Fruit fly (Drosophila melanogaster): ENCODE results near the gene CG45079.

Gene CG45079

DNA sequence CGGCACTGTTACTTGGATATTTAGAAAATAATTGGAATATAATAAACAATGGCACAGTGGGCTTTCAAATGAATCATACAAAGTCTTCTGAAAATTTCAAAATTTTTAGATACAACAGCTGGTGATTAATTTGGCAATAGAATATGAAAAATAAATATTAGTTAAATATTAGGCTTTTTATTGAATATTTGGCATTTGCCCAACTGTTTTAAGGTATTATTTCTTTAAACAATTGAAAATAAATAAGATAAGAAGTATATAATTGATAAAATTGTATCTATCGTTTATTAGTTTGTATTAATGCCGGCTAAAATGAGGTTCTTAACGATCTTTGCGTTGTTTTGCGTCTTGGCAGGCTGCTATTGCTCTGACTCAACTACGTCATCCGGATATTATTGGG lies at the start of gene CG45079:
Gene CG45079, plus strand, starts transcription at position 301 of the 400 bp plus-strand sequence.
- TF ChIP-seq salr (GFP tag; optimal IDR thresholded peaks at IDR 0.05) (no peak), fkh (GFP tag; optimal IDR thresholded peaks at IDR 0.05) (no peak), dac (GFP tag; optimal IDR thresholded peaks at IDR 0.05) (no peak), CG34406 (GFP tag; optimal IDR thresholded peaks at IDR 0.05) (no peak), CG11762 (GFP tag; optimal IDR thresholded peaks at IDR 0.05; ENCODE audit: insufficient read depth) (no peak), CG11294 (GFP tag; IDR thresholded peaks at IDR 0.05) (no peak), CG3919 (GFP tag; optimal IDR thresholded peaks at IDR 0.05) (no peak), CG32006 (GFP tag; optimal IDR thresholded peaks at IDR 0.05) (no peak), pdm3 (GFP tag; optimal IDR thresholded peaks at IDR 0.05) (no peak), CG10631 (GFP tag; optimal IDR thresholded peaks at IDR 0.05) (no peak), CG4318 (GFP tag; optimal IDR thresholded peaks at IDR 0.05) (no peak), topi (GFP tag; optimal IDR thresholded peaks at IDR 0.05) (no peak)

DNA sequence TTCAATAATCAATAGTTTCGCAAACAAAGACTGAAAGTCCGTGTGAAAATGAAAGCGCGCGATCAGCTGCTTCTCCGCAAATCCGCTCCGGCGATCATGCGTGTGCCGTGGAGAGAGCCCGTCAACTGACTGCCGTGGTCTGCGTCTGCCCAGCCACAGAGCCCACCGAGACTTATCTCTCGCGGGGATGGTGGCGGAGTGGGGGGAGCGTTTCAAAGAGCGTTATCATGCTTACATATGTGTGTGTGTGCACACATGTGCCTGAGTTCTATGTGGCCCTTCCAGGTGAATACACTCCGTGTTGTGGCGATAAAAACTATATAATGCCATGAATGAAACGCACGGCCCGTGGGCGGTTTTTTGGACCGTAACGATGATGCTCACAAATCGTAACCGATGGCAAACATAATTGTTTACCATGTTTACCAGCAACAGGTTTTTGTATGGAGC lies 46.3 kb upstream of the CG45079 start:
- TF ChIP-seq CG1621 (tag; optimal IDR thresholded peaks at IDR 0.05) (peak; percentile 74), CG6276 (GFP tag; optimal IDR thresholded peaks at IDR 0.05) (no peak), svp (GFP tag) (peak; percentile 88), CG3032 (tag; optimal IDR thresholded peaks at IDR 0.05) (no peak), Sox14 (GFP tag; optimal IDR thresholded peaks at IDR 0.05) (peak; percentile 58), fkh (GFP tag; optimal IDR thresholded peaks at IDR 0.05) (peak; percentile 82), dac (GFP tag; optimal IDR thresholded peaks at IDR 0.05) (no peak), Hr39 (GFP tag; optimal IDR thresholded peaks at IDR 0.05) (no peak), spab (GFP tag; optimal IDR thresholded peaks at IDR 0.05) (no peak), CG15336 (GFP tag; IDR thresholded peaks at IDR 0.05) (peak; percentile 11; the same call in 1 of the 2 replicates), CG6808 (GFP tag; optimal IDR thresholded peaks at IDR 0.05) (peak; percentile 20), vri (GFP tag; optimal IDR thresholded peaks at IDR 0.05) (peak; percentile 64), CG6163 (GFP tag; IDR thresholded peaks at IDR 0.05) (0 out of 3 replicates have a peak, but pooled peaks have one; percentile 22), CG3919 (GFP tag; optimal IDR thresholded peaks at IDR 0.05) (no peak), Hr4 (GFP tag; optimal IDR thresholded peaks at IDR 0.05) (no peak), CG6854 (GFP tag; optimal IDR thresholded peaks at IDR 0.05) (no peak), ss (GFP tag; optimal IDR thresholded peaks at IDR 0.05) (peak; percentile 47 to 71), Gug (GFP tag; IDR thresholded peaks at IDR 0.05) (0 out of 2 replicates have a peak, but pooled peaks have one; percentile 10), esn (GFP tag; optimal IDR thresholded peaks at IDR 0.05) (peak; percentile 3), fd85E (GFP tag; optimal IDR thresholded peaks at IDR 0.05) (no peak), topi (GFP tag; optimal IDR thresholded peaks at IDR 0.05) (peak; percentile 4)

DNA sequence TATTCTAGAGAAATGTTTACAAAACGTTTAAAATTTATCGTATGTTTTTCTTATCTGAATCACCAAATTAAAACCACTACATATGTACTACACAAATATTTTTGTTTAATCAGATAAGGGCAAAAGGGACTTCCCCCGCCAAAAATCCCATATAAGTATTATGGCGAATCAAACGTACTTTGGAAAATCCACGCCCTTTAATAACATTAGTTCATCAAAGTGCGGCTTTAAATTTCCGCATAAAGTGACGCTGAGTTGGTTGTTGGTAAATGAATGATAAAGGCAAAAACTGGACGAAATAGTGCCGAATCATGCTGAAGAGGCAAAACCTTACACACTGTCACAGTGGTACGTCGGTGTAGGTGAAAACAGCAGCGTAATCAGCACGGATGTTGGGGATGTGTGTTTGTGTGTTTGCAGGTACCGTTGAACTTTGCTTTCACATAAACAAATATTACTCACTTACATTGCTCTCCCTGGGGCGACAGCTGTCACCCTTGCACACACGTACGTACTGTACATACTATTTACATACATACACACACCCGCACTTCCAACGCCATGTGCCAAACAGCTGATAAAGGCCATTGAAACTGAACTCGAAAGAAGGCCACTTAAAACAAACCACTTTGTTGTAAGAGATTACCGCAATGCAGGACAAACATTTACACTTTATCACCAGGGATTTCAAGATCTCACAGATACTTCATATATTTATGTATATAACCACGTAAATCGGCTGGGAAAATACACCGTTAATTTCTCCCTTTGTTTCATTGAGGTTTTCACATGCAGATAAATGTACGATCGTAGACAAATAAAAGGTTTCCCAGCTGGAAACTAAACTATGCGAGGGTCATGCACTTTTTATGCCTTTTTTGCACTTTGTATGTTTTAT lies 45.1 kb upstream of the CG45079 start:
- TF ChIP-seq Eip75B (GFP tag; optimal IDR thresholded peaks at IDR 0.05) (peak; percentile 36), pdm3 (GFP tag; optimal IDR thresholded peaks at IDR 0.05) (no peak), ss (GFP tag; optimal IDR thresholded peaks at IDR 0.05) (peak; percentile 61 to 68), CG6808 (GFP tag; optimal IDR thresholded peaks at IDR 0.05) (no peak), Blimp-1 (GFP tag; optimal IDR thresholded peaks at IDR 0.05) (no peak), spab (GFP tag; optimal IDR thresholded peaks at IDR 0.05) (peak; percentile 31), CG6163 (GFP tag; IDR thresholded peaks at IDR 0.05) (peak; percentile 76), Sox15 (GFP tag; optimal IDR thresholded peaks at IDR 0.05) (no peak), CG6276 (GFP tag; optimal IDR thresholded peaks at IDR 0.05) (no peak), CG1621 (tag; optimal IDR thresholded peaks at IDR 0.05) (peak; percentile 35), Sox102F (GFP tag; optimal IDR thresholded peaks at IDR 0.05) (no peak), Gug (GFP tag; IDR thresholded peaks at IDR 0.05) (no peak), CG6854 (GFP tag; optimal IDR thresholded peaks at IDR 0.05) (peak; percentile 77), Hr39 (GFP tag; optimal IDR thresholded peaks at IDR 0.05) (no peak), vri (GFP tag; optimal IDR thresholded peaks at IDR 0.05) (peak; percentile 68), topi (GFP tag; optimal IDR thresholded peaks at IDR 0.05) (no peak), CG16779 (tag; optimal IDR thresholded peaks at IDR 0.05) (peak; percentile 20), Ets96B (tag; optimal IDR thresholded peaks at IDR 0.05) (no peak), Lpt (GFP tag; optimal IDR thresholded peaks at IDR 0.05) (no peak), CG9139 (GFP tag; optimal IDR thresholded peaks at IDR 0.05) (peak; percentile 12), CG15336 (GFP tag; IDR thresholded peaks at IDR 0.05) (peak; percentile 42), Hr4 (GFP tag; optimal IDR thresholded peaks at IDR 0.05) (no peak), svp (GFP tag) (peak; percentile 89), CG8319 (GFP tag; optimal IDR thresholded peaks at IDR 0.05) (no peak), CG10669 (GFP tag; optimal IDR thresholded peaks at IDR 0.05) (no peak), salr (GFP tag; optimal IDR thresholded peaks at IDR 0.05) (no peak), CG4318 (GFP tag; optimal IDR thresholded peaks at IDR 0.05) (no peak), CG3919 (GFP tag; optimal IDR thresholded peaks at IDR 0.05) (peak; percentile 25), esn (GFP tag; optimal IDR thresholded peaks at IDR 0.05) (no peak), Eip93F (GFP tag; optimal IDR thresholded peaks at IDR 0.05) (no peak), Eip78C (GFP tag) (peak; percentile 87), net (GFP tag; optimal IDR thresholded peaks at IDR 0.05) (peak; percentile 18)
